Worm (Caenorhabditis elegans) whole organism, L2 larva: ENCODE measurements around the gene Y57A10A.2.
A peak's percentile ranks its signal among the peaks of the same experiment; 100 is the strongest.

ENCODE experiments used
- Y55F3AM.14 ChIP-seq: fragments of 200-800 bp; sonication (Bioruptor generic); optimal IDR thresholded peaks from 2 replicates; lab custom pipeline; 2018; ENCODE audit warnings: mild to moderate bottlenecking, missing genetic modification characterization, missing compliant biosample characterization
- ceh-82 ChIP-seq: fragments of 150-350 bp; optimal IDR thresholded peaks from 2 replicates; lab custom pipeline; 2014; ENCODE audit warnings: missing biosample characterization, missing genetic modification characterization
- mdl-1 ChIP-seq, 2 experiments: fragments of 150-350 bp in 1 of 2; sonication (generic microtip) in 1 of 2; optimal IDR thresholded peaks; 2 replicates each; lab custom pipeline; 2017; ENCODE audit warnings: missing biosample characterization in 2 of 2, missing genetic modification characterization in 2 of 2

DNA sequence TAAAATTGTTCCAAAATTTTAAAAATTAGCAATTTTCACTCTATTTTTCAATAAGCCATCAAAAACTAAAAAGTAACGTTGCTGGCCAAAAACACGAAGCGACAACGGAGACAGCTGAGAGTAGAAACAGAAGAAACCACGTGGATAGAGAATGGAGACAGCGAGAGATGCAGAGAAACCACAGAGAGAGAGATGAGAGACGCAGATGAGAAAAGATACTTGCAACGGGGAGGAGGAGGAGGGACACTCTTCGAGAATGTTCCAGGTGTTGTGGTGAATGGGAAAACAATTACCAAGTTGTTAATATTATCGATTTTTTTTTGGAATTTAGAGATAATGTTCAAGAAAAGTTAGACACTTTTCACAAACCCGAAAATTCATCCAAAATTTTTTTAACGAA is 45.1 kb upstream of the Y57A10A.2 start:
- peak; percentile 74 for TF ChIP-seq Y55F3AM.14 (GFP tag; lab: Kevin White, UChicago)
- peak; percentile 83 to 98 for TF ChIP-seq mdl-1 (tag; optimal IDR thresholded peaks at IDR 0.05; lab: Kevin White, UChicago)
- no peak for TF ChIP-seq ceh-82
